Worm (Caenorhabditis elegans): ENCODE measurements around the gene C34B4.5.

ce11 chrV:13112937-13113497, 17.3 kb downstream of the C34B4.5 start:
- no peak for TF ChIP-seq ama-1 (optimal IDR thresholded peaks at IDR 0.05)
- no peak for TF ChIP-seq ets-7 (tag; optimal IDR thresholded peaks at IDR 0.05)
- no peak for TF ChIP-seq ceh-36 (tag; optimal IDR thresholded peaks at IDR 0.05)

All from whole organism, early embryonic.